Worm (Caenorhabditis elegans) whole organism, young adult: ENCODE measurements around the gene lgc-23.

Experiments
- B0261.1 ChIP-seq: sonication (generic microtip); optimal IDR thresholded peaks from 2 replicates; lab custom pipeline; 2016; ENCODE audit warnings: mild to moderate bottlenecking, missing genetic modification characterization, moderate library complexity, missing compliant biosample characterization
- B0336.3 ChIP-seq: fragments of 200-800 bp; sonication (Bioruptor generic); IDR thresholded peaks from 2 replicates; pipeline ENCODE4 v1.3.6; 2022; ENCODE audit warnings: missing genetic modification characterization, missing compliant biosample characterization
- F23B12.7 ChIP-seq: sonication (generic microtip); optimal IDR thresholded peaks from 2 replicates; lab custom pipeline; 2017; ENCODE audit warnings: missing genetic modification characterization, mild to moderate bottlenecking, missing compliant biosample characterization, antibody characterized with exemption, moderate library complexity; ENCODE audit not compliant: insufficient read depth
- F33H1.4 ChIP-seq: fragments of 200-800 bp; sonication (Bioruptor generic); IDR thresholded peaks from 2 replicates; pipeline ENCODE4 v1.3.6; 2022; ENCODE audit warnings: missing genetic modification reagents, missing genetic modification characterization, missing compliant biosample characterization
- F37B4.10 ChIP-seq: fragments of 200-800 bp; sonication (Bioruptor generic); IDR thresholded peaks from 2 replicates; pipeline ENCODE4 v1.3.6; 2022; ENCODE audit warnings: missing genetic modification characterization, missing compliant biosample characterization
- F52B5.7 ChIP-seq: sonication (generic microtip); optimal IDR thresholded peaks from 2 replicates; lab custom pipeline; 2016; ENCODE audit warnings: mild to moderate bottlenecking, missing genetic modification characterization, missing compliant biosample characterization
- K11D2.4 ChIP-seq: fragments of 200-800 bp; sonication (Bioruptor generic); IDR thresholded peaks from 2 replicates; pipeline ENCODE4 v1.3.6; 2022; ENCODE audit warnings: missing genetic modification reagents, missing genetic modification characterization, missing compliant biosample characterization
- T07F8.4 ChIP-seq: sonication (generic microtip); optimal IDR thresholded peaks from 2 replicates; lab custom pipeline; 2016; ENCODE audit warnings: mild to moderate bottlenecking, missing genetic modification characterization, moderate library complexity, missing compliant biosample characterization
- Y79H2A.3 ChIP-seq: fragments of 200-800 bp; sonication (Bioruptor generic); conservative IDR thresholded peaks from 2 replicates; pipeline ENCODE4 v1.3.6; 2022; ENCODE audit warnings: missing genetic modification reagents, missing genetic modification characterization, missing compliant biosample characterization
- Y95B8A.8 ChIP-seq: fragments of 200-800 bp; sonication (Bioruptor generic); IDR thresholded peaks from 2 replicates; pipeline ENCODE4 v1.3.6; 2022; ENCODE audit warnings: missing genetic modification reagents, missing genetic modification characterization, missing compliant biosample characterization
- ZK185.1 ChIP-seq: sonication (generic microtip); optimal IDR thresholded peaks from 2 replicates; lab custom pipeline; 2016; ENCODE audit warnings: mild to moderate bottlenecking, missing genetic modification characterization, missing compliant biosample characterization; ENCODE audit not compliant: poor library complexity, severe bottlenecking
- akir-1 ChIP-seq: fragments of 200-800 bp; sonication (Bioruptor generic); optimal IDR thresholded peaks from 2 replicates; lab custom pipeline; 2018; ENCODE audit warnings: mild to moderate bottlenecking, missing genetic modification characterization, moderate library complexity, missing compliant biosample characterization
- ceh-27 ChIP-seq: fragments of 200-800 bp; sonication (Bioruptor generic); optimal IDR thresholded peaks from 2 replicates; lab custom pipeline; 2018; ENCODE audit warnings: mild to moderate bottlenecking, missing genetic modification characterization, moderate library complexity, missing compliant biosample characterization
- ceh-79 ChIP-seq: sonication (generic microtip); optimal IDR thresholded peaks from 2 replicates; lab custom pipeline; 2017; ENCODE audit warnings: mild to moderate bottlenecking, missing genetic modification characterization, missing compliant biosample characterization
- efl-1 ChIP-seq: fragments of 150-350 bp; optimal IDR thresholded peaks from 2 replicates; lab custom pipeline; 2014; ENCODE audit warnings: missing biosample characterization, missing genetic modification reagents, missing genetic modification characterization
- egl-44 ChIP-seq: fragments of 200-800 bp; sonication (Bioruptor generic); IDR thresholded peaks from 2 replicates; pipeline ENCODE4 v1.3.6; 2022; ENCODE audit warnings: missing genetic modification reagents, missing genetic modification characterization, missing compliant biosample characterization
- egrh-3 ChIP-seq: fragments of 200-800 bp; sonication (Bioruptor generic); IDR thresholded peaks from 2 replicates; pipeline ENCODE4 v1.3.6; 2022; ENCODE audit warnings: missing genetic modification reagents, missing genetic modification characterization, missing compliant biosample characterization
- ekl-4 ChIP-seq: fragments of 200-800 bp; sonication (Bioruptor generic); IDR thresholded peaks from 2 replicates; pipeline ENCODE4 v1.3.6; 2022; ENCODE audit warnings: missing genetic modification reagents, missing genetic modification characterization, missing compliant biosample characterization
- ets-4 ChIP-seq: fragments of 200-800 bp; sonication (Bioruptor generic); optimal IDR thresholded peaks from 2 replicates; lab custom pipeline; 2018; ENCODE audit warnings: mild to moderate bottlenecking, missing genetic modification characterization, missing compliant biosample characterization
- gei-17 ChIP-seq: fragments of 200-800 bp; sonication (Bioruptor generic); optimal IDR thresholded peaks from 2 replicates; lab custom pipeline; 2018; ENCODE audit warnings: mild to moderate bottlenecking, missing genetic modification characterization, missing compliant biosample characterization
- hlh-12 ChIP-seq: sonication (generic microtip); optimal IDR thresholded peaks from 2 replicates; lab custom pipeline; 2016; ENCODE audit warnings: missing genetic modification characterization, missing compliant biosample characterization
- hmg-1.2 ChIP-seq: fragments of 200-800 bp; sonication (Bioruptor generic); IDR thresholded peaks from 2 replicates; pipeline ENCODE4 v1.3.6; 2022; ENCODE audit warnings: missing genetic modification reagents, missing genetic modification characterization, missing compliant biosample characterization
- let-607 ChIP-seq, 2 experiments: fragments of 200-800 bp in 1 of 2; sonication (Bioruptor generic) in 1 of 2; sonication (generic microtip) in 1 of 2; optimal IDR thresholded peaks; 2 replicates each; lab custom pipeline; 2016 to 2018; ENCODE audit warnings: mild to moderate bottlenecking in 2 of 2, missing compliant biosample characterization in 2 of 2, missing genetic modification characterization in 2 of 2, moderate library complexity in 2 of 2, missing genotype in 1 of 2
- madf-10 ChIP-seq: sonication (generic microtip); optimal IDR thresholded peaks from 2 replicates; lab custom pipeline; 2016; ENCODE audit warnings: mild to moderate bottlenecking, missing genetic modification characterization, missing compliant biosample characterization
- mxl-1 ChIP-seq: sonication (generic microtip); optimal IDR thresholded peaks from 2 replicates; lab custom pipeline; 2016; ENCODE audit warnings: missing genetic modification characterization, missing compliant biosample characterization
- nfya-1 ChIP-seq: sonication (generic microtip); optimal IDR thresholded peaks from 2 replicates; lab custom pipeline; 2017; ENCODE audit warnings: antibody characterized with exemption, missing compliant biosample characterization, missing genetic modification characterization, borderline replicate concordance; ENCODE audit not compliant: insufficient read depth
- nfya-2 ChIP-seq: fragments of 200-800 bp; sonication (Bioruptor generic); IDR thresholded peaks from 2 replicates; pipeline ENCODE4 v1.3.6; 2022; ENCODE audit warnings: missing genetic modification reagents, missing genetic modification characterization, missing compliant biosample characterization
- nhr-27 ChIP-seq: fragments of 200-800 bp; sonication (Bioruptor generic); optimal IDR thresholded peaks from 2 replicates; lab custom pipeline; 2018; ENCODE audit warnings: mild to moderate bottlenecking, missing genetic modification characterization, moderate library complexity, missing compliant biosample characterization
- nhr-90 ChIP-seq: sonication (generic microtip); optimal IDR thresholded peaks from 2 replicates; lab custom pipeline; 2016; ENCODE audit warnings: missing genotype, mild to moderate bottlenecking, missing genetic modification characterization, missing compliant biosample characterization
- pbrm-1 ChIP-seq: fragments of 200-800 bp; sonication (Bioruptor generic); IDR thresholded peaks from 2 replicates; pipeline ENCODE4 v1.3.6; 2022; ENCODE audit warnings: missing genetic modification reagents, missing genetic modification characterization, missing compliant biosample characterization
- snpc-1.1 ChIP-seq: sonication (generic microtip); optimal IDR thresholded peaks from 2 replicates; lab custom pipeline; 2017; ENCODE audit warnings: missing genetic modification characterization, mild to moderate bottlenecking, missing compliant biosample characterization, antibody characterized with exemption, moderate library complexity, missing genotype, missing genetic modification reagents; ENCODE audit not compliant: insufficient read depth
- snpc-3.4 ChIP-seq: sonication (generic microtip); optimal IDR thresholded peaks from 2 replicates; lab custom pipeline; 2017; ENCODE audit warnings: missing genetic modification characterization, mild to moderate bottlenecking, missing compliant biosample characterization, antibody characterized with exemption, moderate library complexity, missing genotype, missing genetic modification reagents
- tbp1 ChIP-seq: fragments of 200-800 bp; sonication (Bioruptor generic); optimal IDR thresholded peaks from 2 replicates; lab custom pipeline; 2018; ENCODE audit warnings: mild to moderate bottlenecking, missing genetic modification characterization, missing compliant biosample characterization
- tlf-1 ChIP-seq: fragments of 200-800 bp; sonication (Bioruptor generic); optimal IDR thresholded peaks from 2 replicates; lab custom pipeline; 2018; ENCODE audit warnings: mild to moderate bottlenecking, missing genetic modification characterization, missing compliant biosample characterization
- ztf-18 ChIP-seq: sonication (generic microtip); optimal IDR thresholded peaks from 2 replicates; lab custom pipeline; 2016; ENCODE audit warnings: missing genotype, mild to moderate bottlenecking, missing genetic modification characterization, missing compliant biosample characterization
- ztf-22 ChIP-seq: fragments of 200-800 bp; sonication (Bioruptor generic); optimal IDR thresholded peaks from 2 replicates; lab custom pipeline; 2018; ENCODE audit warnings: mild to moderate bottlenecking, missing genetic modification characterization, moderate library complexity, missing compliant biosample characterization
- ztf-6 ChIP-seq: fragments of 200-800 bp; sonication (Bioruptor generic); IDR thresholded peaks from 2 replicates; pipeline ENCODE4 v1.3.6; 2022; ENCODE audit warnings: missing genetic modification reagents, missing genetic modification characterization, missing compliant biosample characterization

lgc-23 gene

ce11 chrX:12017908-12018479 is 47.0 kb upstream of the lgc-23 start, which contains the start of the genes nmat-1 and ucr-2.1 (continued):
- TF ChIP-seq egrh-3 (GFP tag; lab: Robert Waterston, UW) (0 out of 2 replicates have a peak, but pooled peaks have one; percentile 20), Y79H2A.3 (GFP tag; lab: Robert Waterston, UW) (no peak), T07F8.4 (tag; lab: Kevin White, UChicago) (no peak), hmg-1.2 (GFP tag; lab: Robert Waterston, UW) (0 out of 2 replicates have a peak, but pooled peaks have one; percentile 24), tlf-1 (GFP tag; lab: Kevin White, UChicago) (peak; percentile 16), ztf-6 (0 out of 2 replicates have a peak, but pooled peaks have one; percentile 33), snpc-3.4 (no peak), nfya-1 (tag; lab: Kevin White, UChicago) (no peak), ztf-18 (tag; lab: Kevin White, UChicago) (peak; percentile 65), mxl-1 (tag; lab: Kevin White, UChicago) (no peak), ceh-27 (GFP tag; lab: Kevin White, UChicago) (peak; percentile 74), efl-1 (no peak), gei-17 (GFP tag; lab: Kevin White, UChicago) (peak; percentile 7), ets-4 (GFP tag; lab: Kevin White, UChicago) (peak; percentile 34), let-607 (tag; optimal IDR thresholded peaks at IDR 0.05; lab: Kevin White, UChicago) (peak in 1 of 2 experiments; percentile 63), pbrm-1 (GFP tag; lab: Robert Waterston, UW) (no peak), K11D2.4 (no peak), nhr-90 (tag; lab: Kevin White, UChicago) (peak; percentile 44), snpc-1.1 (tag; lab: Kevin White, UChicago) (no peak), madf-10 (tag; lab: Kevin White, UChicago) (peak; percentile 64), egl-44 (no peak)

- TF ChIP-seq hlh-12 (tag; lab: Kevin White, UChicago), result no peak
- TF ChIP-seq, all 124 proteins: peak for 0
Observed at ce11 chrX:12021446-12021845, 43.6 kb upstream of the lgc-23 start.

- no peak for TF ChIP-seq ekl-4 (GFP tag; lab: Robert Waterston, UW)
- TF ChIP-seq F33H1.4 (GFP tag; lab: Robert Waterston, UW), result no peak
- no peak for TF ChIP-seq nfya-2 (GFP tag; lab: Robert Waterston, UW)
- no peak for TF ChIP-seq F37B4.10 (GFP tag; lab: Robert Waterston, UW)
- TF ChIP-seq F52B5.7, result no peak
- no peak for TF ChIP-seq B0336.3 (GFP tag; lab: Robert Waterston, UW)
- TF ChIP-seq akir-1 (GFP tag; lab: Kevin White, UChicago), result no peak
- no peak for TF ChIP-seq nhr-27 (tag; lab: Kevin White, UChicago)
- no peak for TF ChIP-seq ZK185.1 (tag; lab: Kevin White, UChicago)
- TF ChIP-seq Y95B8A.8 (GFP tag; lab: Robert Waterston, UW), result no peak
- no peak for TF ChIP-seq ceh-79
- no peak for TF ChIP-seq tbp1 (GFP tag; lab: Kevin White, UChicago)
- no peak for TF ChIP-seq B0261.1 (tag; lab: Kevin White, UChicago)
- TF ChIP-seq ztf-22, result no peak
- TF ChIP-seq F23B12.7 (tag; lab: Kevin White, UChicago), result no peak
- TF ChIP-seq, all 124 proteins: peak for 0
Observed at ce11 chrX:12022496-12022895, 42.5 kb upstream of the lgc-23 start.
